Worm (Caenorhabditis elegans): Measurements from ENCODE around the gene C49H3.4.

The C49H3.4 gene

ce11 chrIV:7914991-7915390 lies at the start of gene C49H3.4:
C49H3.4 (plus strand) TSS chrIV:7915291.
- TF ChIP-seq ceh-36 (tag; optimal IDR thresholded peaks at IDR 0.05) (no peak), hnd-1 (tag; optimal IDR thresholded peaks at IDR 0.05) (no peak), hmg-4 (GFP tag; optimal IDR thresholded peaks at IDR 0.05) (no peak), aly-1 (tag; optimal IDR thresholded peaks at IDR 0.05) (no peak), hmbx-1 (tag; optimal IDR thresholded peaks at IDR 0.05) (no peak), sea-1 (GFP tag; conservative IDR thresholded peaks at IDR 0.05) (no peak), flt-1 (GFP tag; IDR thresholded peaks at IDR 0.05) (no peak), tra-4 (tag; optimal IDR thresholded peaks at IDR 0.05) (no peak), ceh-13 (GFP tag; optimal IDR thresholded peaks at IDR 0.05) (no peak), tbx-11 (GFP tag; IDR thresholded peaks at IDR 0.05) (no peak), pes-1 (GFP tag; IDR thresholded peaks at IDR 0.05) (no peak), ets-7 (tag; optimal IDR thresholded peaks at IDR 0.05) (no peak), B0310.2 (tag; optimal IDR thresholded peaks at IDR 0.05) (no peak), scrt-1 (GFP tag; IDR thresholded peaks at IDR 0.05) (no peak), ama-1 (optimal IDR thresholded peaks at IDR 0.05) (no peak)

DNA sequence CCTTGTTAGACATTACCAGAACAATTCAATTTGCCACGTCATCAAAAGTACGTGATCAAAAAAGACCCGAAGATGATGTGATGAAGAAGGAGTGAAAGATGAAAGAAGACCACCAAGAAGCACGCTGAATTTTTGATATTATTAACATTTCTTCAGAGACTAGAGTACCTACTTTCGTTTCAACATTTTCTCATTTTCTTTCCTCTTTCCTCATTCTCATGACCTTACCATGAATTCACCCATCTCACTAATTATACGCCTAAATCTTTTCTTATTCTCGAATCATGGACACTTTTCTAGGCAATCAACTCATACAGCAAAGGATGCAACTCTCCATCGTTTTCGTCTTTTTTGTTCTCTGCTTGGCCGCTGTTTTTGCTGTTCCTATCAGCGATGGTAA lies 46.5 kb upstream of the C49H3.4 start, which contains the start of gene flp-10:
Gene flp-10, plus strand, starts transcription at position 301 of the 400 bp plus-strand sequence.
- TF ChIP-seq B0310.2 (tag; optimal IDR thresholded peaks at IDR 0.05), result no peak
- TF ChIP-seq scrt-1 (GFP tag; IDR thresholded peaks at IDR 0.05), result no peak
- TF ChIP-seq tbx-11 (GFP tag; IDR thresholded peaks at IDR 0.05), result no peak
- no peak for TF ChIP-seq ceh-36 (tag; optimal IDR thresholded peaks at IDR 0.05)
- no peak for TF ChIP-seq ceh-13 (GFP tag; optimal IDR thresholded peaks at IDR 0.05)
- TF ChIP-seq flt-1 (GFP tag; IDR thresholded peaks at IDR 0.05), result no peak
- no peak for TF ChIP-seq hmbx-1 (tag; optimal IDR thresholded peaks at IDR 0.05)
- TF ChIP-seq aly-1 (tag; optimal IDR thresholded peaks at IDR 0.05), result no peak
- no peak for TF ChIP-seq ama-1 (optimal IDR thresholded peaks at IDR 0.05)
- no peak for TF ChIP-seq hmg-4 (GFP tag; optimal IDR thresholded peaks at IDR 0.05)
- TF ChIP-seq F13C5.2 (tag; optimal IDR thresholded peaks at IDR 0.05), result no peak
- no peak for TF ChIP-seq hnd-1 (tag; optimal IDR thresholded peaks at IDR 0.05)
- TF ChIP-seq tbx-37 (GFP tag; conservative IDR thresholded peaks at IDR 0.05), result no peak
- no peak for TF ChIP-seq pes-1 (GFP tag; IDR thresholded peaks at IDR 0.05)
- TF ChIP-seq ets-7 (tag; optimal IDR thresholded peaks at IDR 0.05), result no peak
- TF ChIP-seq sea-1 (GFP tag; conservative IDR thresholded peaks at IDR 0.05), result no peak
- no peak for TF ChIP-seq tra-4 (tag; optimal IDR thresholded peaks at IDR 0.05)

DNA sequence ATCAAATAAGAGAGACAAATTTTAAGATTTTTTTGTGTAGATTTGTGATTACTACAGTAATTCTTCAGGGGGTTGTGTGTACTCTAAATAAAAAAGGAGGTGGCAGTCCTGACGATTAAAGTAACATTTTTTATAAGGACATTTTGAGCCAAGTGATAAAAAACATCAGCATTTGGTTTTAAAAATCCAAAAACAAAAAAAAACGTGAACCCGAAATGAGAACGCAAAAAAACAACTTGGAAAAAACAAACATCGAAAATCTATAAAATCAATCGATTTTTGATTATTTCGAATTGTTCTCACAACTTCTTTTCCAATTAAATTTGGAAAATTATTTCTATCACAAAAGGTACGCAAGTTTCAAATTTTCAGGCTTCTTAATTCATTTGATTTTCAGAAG lies 44.6 kb upstream of the C49H3.4 start, which contains the start of gene T06C10.3:
Gene T06C10.3, plus strand, starts transcription at position 301 of the 400 bp plus-strand sequence.
- TF ChIP-seq tbx-11 (GFP tag; IDR thresholded peaks at IDR 0.05) (no peak), B0310.2 (tag; optimal IDR thresholded peaks at IDR 0.05) (no peak), ceh-36 (tag; optimal IDR thresholded peaks at IDR 0.05) (no peak), hnd-1 (tag; optimal IDR thresholded peaks at IDR 0.05) (no peak), aly-1 (tag; optimal IDR thresholded peaks at IDR 0.05) (no peak), ceh-13 (GFP tag; optimal IDR thresholded peaks at IDR 0.05) (no peak), sea-1 (GFP tag; conservative IDR thresholded peaks at IDR 0.05) (no peak), ama-1 (optimal IDR thresholded peaks at IDR 0.05) (no peak), tbx-37 (GFP tag; conservative IDR thresholded peaks at IDR 0.05) (no peak), ets-7 (tag; optimal IDR thresholded peaks at IDR 0.05) (no peak), pes-1 (GFP tag; IDR thresholded peaks at IDR 0.05) (no peak), hmg-4 (GFP tag; optimal IDR thresholded peaks at IDR 0.05) (no peak), flt-1 (GFP tag; IDR thresholded peaks at IDR 0.05) (no peak), scrt-1 (GFP tag; IDR thresholded peaks at IDR 0.05) (no peak), tra-4 (tag; optimal IDR thresholded peaks at IDR 0.05) (no peak), hmbx-1 (tag; optimal IDR thresholded peaks at IDR 0.05) (no peak), F13C5.2 (tag; optimal IDR thresholded peaks at IDR 0.05) (no peak)

ce11 chrIV:7877255-7877654 lies 37.8 kb upstream of the C49H3.4 start:
- TF ChIP-seq B0310.2 (tag; optimal IDR thresholded peaks at IDR 0.05) (no peak), hnd-1 (tag; optimal IDR thresholded peaks at IDR 0.05) (no peak), scrt-1 (GFP tag; IDR thresholded peaks at IDR 0.05) (no peak), aly-1 (tag; optimal IDR thresholded peaks at IDR 0.05) (no peak), sea-1 (GFP tag; conservative IDR thresholded peaks at IDR 0.05) (no peak), ceh-13 (GFP tag; optimal IDR thresholded peaks at IDR 0.05) (no peak)

DNA sequence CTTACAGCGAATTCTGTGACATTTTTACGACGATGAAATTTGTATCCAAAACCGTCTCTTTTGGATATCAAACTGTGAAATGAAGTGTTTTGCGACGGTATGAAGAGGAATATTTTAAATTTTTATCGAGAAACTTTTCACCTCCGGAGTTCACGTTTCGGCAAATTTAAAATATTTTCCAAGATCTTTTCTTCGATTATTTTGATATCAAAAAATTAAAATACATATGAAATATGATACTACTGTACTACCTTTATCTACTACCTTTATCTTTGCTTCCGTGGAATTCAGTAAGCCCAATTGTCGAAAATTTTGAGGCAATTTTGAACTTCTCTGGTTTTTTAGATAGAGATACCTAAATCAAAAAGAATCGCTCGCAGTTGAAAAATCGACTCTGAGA lies 37.3 kb upstream of the C49H3.4 start, which contains the start of gene kin-26:
Gene kin-26, minus strand, starts transcription at position 101 of the 400 bp plus-strand sequence.
- no peak for TF ChIP-seq hnd-1 (tag; optimal IDR thresholded peaks at IDR 0.05)
- TF ChIP-seq ceh-36 (tag; optimal IDR thresholded peaks at IDR 0.05), result no peak
- TF ChIP-seq ceh-13 (GFP tag; optimal IDR thresholded peaks at IDR 0.05), result no peak

ce11 chrIV:7879017-7879416 lies 36.1 kb upstream of the C49H3.4 start, which contains the start of gene srt-73:
srt-73 (plus strand) TSS chrIV:7879317.
- TF ChIP-seq scrt-1 (GFP tag; IDR thresholded peaks at IDR 0.05), result no peak
- TF ChIP-seq ets-7 (tag; optimal IDR thresholded peaks at IDR 0.05), result no peak
- no peak for TF ChIP-seq sea-1 (GFP tag; conservative IDR thresholded peaks at IDR 0.05)
- no peak for TF ChIP-seq B0310.2 (tag; optimal IDR thresholded peaks at IDR 0.05)
- TF ChIP-seq hmg-4 (GFP tag; optimal IDR thresholded peaks at IDR 0.05), result no peak
- no peak for TF ChIP-seq ama-1 (optimal IDR thresholded peaks at IDR 0.05)
- TF ChIP-seq hnd-1 (tag; optimal IDR thresholded peaks at IDR 0.05), result no peak
- no peak for TF ChIP-seq pes-1 (GFP tag; IDR thresholded peaks at IDR 0.05)
- TF ChIP-seq tbx-11 (GFP tag; IDR thresholded peaks at IDR 0.05), result no peak
- TF ChIP-seq flt-1 (GFP tag; IDR thresholded peaks at IDR 0.05), result no peak
- TF ChIP-seq F13C5.2 (tag; optimal IDR thresholded peaks at IDR 0.05), result no peak
- no peak for TF ChIP-seq aly-1 (tag; optimal IDR thresholded peaks at IDR 0.05)
- no peak for TF ChIP-seq ceh-13 (GFP tag; optimal IDR thresholded peaks at IDR 0.05)
- no peak for TF ChIP-seq tra-4 (tag; optimal IDR thresholded peaks at IDR 0.05)
- TF ChIP-seq tbx-37 (GFP tag; conservative IDR thresholded peaks at IDR 0.05), result no peak
- no peak for TF ChIP-seq hmbx-1 (tag; optimal IDR thresholded peaks at IDR 0.05)
- TF ChIP-seq ceh-36 (tag; optimal IDR thresholded peaks at IDR 0.05), result no peak

ce11 chrIV:7881166-7881565 lies 33.9 kb upstream of the C49H3.4 start:
- TF ChIP-seq pes-1 (GFP tag; IDR thresholded peaks at IDR 0.05) (no peak), hmg-4 (GFP tag; optimal IDR thresholded peaks at IDR 0.05) (no peak), ceh-13 (GFP tag; optimal IDR thresholded peaks at IDR 0.05) (no peak), sea-1 (GFP tag; conservative IDR thresholded peaks at IDR 0.05) (no peak), ceh-36 (tag; optimal IDR thresholded peaks at IDR 0.05) (no peak), hmbx-1 (tag; optimal IDR thresholded peaks at IDR 0.05) (no peak), tra-4 (tag; optimal IDR thresholded peaks at IDR 0.05) (no peak), tbx-37 (GFP tag; conservative IDR thresholded peaks at IDR 0.05) (no peak), hnd-1 (tag; optimal IDR thresholded peaks at IDR 0.05) (no peak), B0310.2 (tag; optimal IDR thresholded peaks at IDR 0.05) (no peak)
